Worm (Caenorhabditis elegans) whole organism, L4/young adult: ENCODE measurements around the gene Y49E10.10.
"Not testable (repeated sequence)": the region's sequence is repeated elsewhere in the genome, so short reads cannot be mapped to it uniquely, and the experiment has no call there.

Source experiments
- W03F9.2 ChIP-seq: fragments of 150-350 bp; optimal IDR thresholded peaks from 2 replicates; lab custom pipeline; 2014; ENCODE audit warnings: missing biosample characterization, missing genetic modification characterization
- dao-5 ChIP-seq: sonication (generic microtip); optimal IDR thresholded peaks from 2 replicates; lab custom pipeline; 2016; ENCODE audit warnings: missing genotype, missing genetic modification characterization, moderate library complexity, missing compliant biosample characterization
- him-1 ChIP-seq: sonication (generic microtip); optimal IDR thresholded peaks from 2 replicates; lab custom pipeline; 2016; ENCODE audit warnings: missing genotype, missing genetic modification reagents, missing genetic modification characterization, missing compliant biosample characterization

- not testable (repeated sequence) for TF ChIP-seq dao-5; him-1; W03F9.2 (tag; lab: Kevin White, UChicago)
These were observed 11.6 kb upstream of the Y49E10.10 start, which contains the start of gene Y49E10.4 for ce11 chrIII:12383709-12384108.
